Fruit fly (Drosophila melanogaster) Kc167 (cell line): ENCODE data around the gene Obp19d.

Experiments
- Myc ChIP-seq: fragments of >200 bp; optimal IDR thresholded peaks from 2 replicates; lab custom pipeline; 2017; ENCODE audit warnings: missing external identifiers
- Sin3A ChIP-seq: fragments of >200 bp; optimal IDR thresholded peaks from 2 replicates; lab custom pipeline; 2018; ENCODE audit warnings: missing external identifiers
- h ChIP-seq: fragments of >200 bp; optimal IDR thresholded peaks from 3 replicates; lab custom pipeline; 2018; ENCODE audit warnings: missing external identifiers
- insv ChIP-seq: fragments of >200 bp; optimal IDR thresholded peaks from 3 replicates; lab custom pipeline; 2018; ENCODE audit warnings: missing external identifiers
- psq ChIP-seq: fragments of >200 bp; optimal IDR thresholded peaks from 2 replicates; lab custom pipeline; 2017; ENCODE audit warnings: missing external identifiers
- ttk ChIP-seq: sonication (Bioruptor generic); optimal IDR thresholded peaks from 2 replicates; lab custom pipeline; 2017; ENCODE audit warnings: missing external identifiers

dm6 chrX:20447865-20448584 lies 28.6 kb downstream of the Obp19d start:
- no peak for TF ChIP-seq Sin3A
- TF ChIP-seq h, result no peak
- TF ChIP-seq Myc (lab: Kevin White, UChicago), result no peak
- no peak for TF ChIP-seq psq (lab: Kevin White, UChicago)
- no peak for TF ChIP-seq ttk (lab: Kevin White, UChicago)
- no peak for TF ChIP-seq insv (lab: Kevin White, UChicago)
